Fruit fly (Drosophila melanogaster): ENCODE results near the gene Ac13E.
A peak's percentile ranks its signal among the peaks of the same experiment; 100 is the strongest.

The Ac13E gene

dm6 chrX:15499996-15500904 lies 53.8 kb downstream of the Ac13E start:
- no peak for TF ChIP-seq CG12768 (GFP tag; optimal IDR thresholded peaks at IDR 0.05)
- TF ChIP-seq tj (GFP tag; optimal IDR thresholded peaks at IDR 0.05): peak; percentile 93
- no peak for TF ChIP-seq Hr96 (GFP tag; optimal IDR thresholded peaks at IDR 0.05)
- no peak for TF ChIP-seq Mnt (GFP tag; optimal IDR thresholded peaks at IDR 0.05)

dm6 chrX:15498791-15499190 lies 55.3 kb downstream of the Ac13E start:
- TF ChIP-seq Crg-1 (GFP tag; optimal IDR thresholded peaks at IDR 0.05) (no peak), Clk (GFP tag; optimal IDR thresholded peaks at IDR 0.05) (no peak), CG11617 (GFP tag; optimal IDR thresholded peaks at IDR 0.05) (peak; percentile 30), CG14711 (tag; optimal IDR thresholded peaks at IDR 0.05) (no peak), cic (GFP tag; optimal IDR thresholded peaks at IDR 0.05) (peak; percentile 8), CG5204 (GFP tag; optimal IDR thresholded peaks at IDR 0.05) (no peak), pad (GFP tag; optimal IDR thresholded peaks at IDR 0.05) (peak; percentile 94), toe (GFP tag; optimal IDR thresholded peaks at IDR 0.05) (no peak), ovo (GFP tag; optimal IDR thresholded peaks at IDR 0.05) (no peak), CG7045 (GFP tag; optimal IDR thresholded peaks at IDR 0.05) (no peak), CG12768 (GFP tag; optimal IDR thresholded peaks at IDR 0.05) (peak; percentile 34), Hr96 (GFP tag; optimal IDR thresholded peaks at IDR 0.05) (peak; percentile 27), tj (GFP tag; optimal IDR thresholded peaks at IDR 0.05) (peak; percentile 73), CG1620 (GFP tag; optimal IDR thresholded peaks at IDR 0.05) (peak; percentile 52), cnc (optimal IDR thresholded peaks at IDR 0.05) (no peak), kay (GFP tag; ENCODE audit: borderline replicate concordance) (no peak), Mnt (GFP tag; optimal IDR thresholded peaks at IDR 0.05) (peak; percentile 73), bab1 (GFP tag; optimal IDR thresholded peaks at IDR 0.05) (peak; percentile 59), CG7101 (tag; optimal IDR thresholded peaks at IDR 0.05) (peak; percentile 31), CG33017 (tag; optimal IDR thresholded peaks at IDR 0.05) (no peak)

DNA sequence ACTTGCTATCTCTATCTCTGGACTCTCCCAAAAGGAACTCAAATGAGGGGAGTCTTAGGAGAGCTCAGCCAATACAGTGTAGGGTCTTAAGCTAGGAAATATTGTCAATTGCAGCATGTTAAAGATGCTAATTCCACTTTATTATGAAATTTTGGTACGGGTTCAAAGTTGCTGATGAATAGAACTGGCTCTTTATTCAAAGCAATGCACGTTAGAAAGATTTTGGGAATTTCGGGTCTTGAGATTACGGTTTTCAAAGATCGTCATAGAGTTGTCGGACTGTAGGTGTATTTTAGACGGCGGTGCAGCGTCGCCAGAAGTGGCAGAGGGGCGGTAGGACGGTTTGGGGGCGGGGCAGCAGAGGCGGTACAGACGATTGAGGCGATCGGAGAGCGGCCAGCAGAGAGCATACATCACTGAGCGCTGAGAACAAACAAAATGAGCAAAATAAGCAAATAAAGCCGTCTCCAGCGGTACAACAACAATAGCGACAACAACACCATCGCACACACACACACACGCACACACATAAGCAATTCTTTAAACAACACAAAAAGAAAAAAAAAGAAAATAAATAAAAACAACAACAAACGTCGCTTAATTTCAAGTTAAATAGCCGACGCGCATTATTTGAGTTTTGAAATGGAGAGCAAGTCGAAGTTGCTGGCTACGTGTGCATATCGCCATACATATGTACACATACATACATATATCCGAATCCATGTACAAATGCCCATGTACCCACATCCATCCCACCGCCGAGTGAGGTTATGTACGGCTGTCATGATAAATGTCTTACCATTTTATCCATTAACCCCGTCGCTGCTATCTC lies 56.4 kb downstream of the Ac13E start:
- TF ChIP-seq CG1620 (GFP tag; optimal IDR thresholded peaks at IDR 0.05): no peak
- TF ChIP-seq bab1 (GFP tag; optimal IDR thresholded peaks at IDR 0.05): no peak
- no peak for TF ChIP-seq CG12768 (GFP tag; optimal IDR thresholded peaks at IDR 0.05)
- no peak for TF ChIP-seq Mnt (GFP tag; optimal IDR thresholded peaks at IDR 0.05)
- TF ChIP-seq cnc (optimal IDR thresholded peaks at IDR 0.05): no peak
- peak; percentile 0 for TF ChIP-seq Crg-1 (GFP tag; optimal IDR thresholded peaks at IDR 0.05)
- TF ChIP-seq pad (GFP tag; optimal IDR thresholded peaks at IDR 0.05): peak; percentile 54
- TF ChIP-seq CG7101 (tag; optimal IDR thresholded peaks at IDR 0.05): peak; percentile 58
- peak; percentile 96 for TF ChIP-seq tj (GFP tag; optimal IDR thresholded peaks at IDR 0.05)
- no peak for TF ChIP-seq kay (GFP tag; ENCODE audit: borderline replicate concordance)
- TF ChIP-seq Clk (GFP tag; optimal IDR thresholded peaks at IDR 0.05): no peak
- no peak for TF ChIP-seq CG7045 (GFP tag; optimal IDR thresholded peaks at IDR 0.05)
- no peak for TF ChIP-seq cic (GFP tag; optimal IDR thresholded peaks at IDR 0.05)
- TF ChIP-seq CG14711 (tag; optimal IDR thresholded peaks at IDR 0.05): peak; percentile 27
- TF ChIP-seq CG33017 (tag; optimal IDR thresholded peaks at IDR 0.05): no peak
- TF ChIP-seq ovo (GFP tag; optimal IDR thresholded peaks at IDR 0.05): no peak
- TF ChIP-seq CG5204 (GFP tag; optimal IDR thresholded peaks at IDR 0.05): peak; percentile 3
- no peak for TF ChIP-seq toe (GFP tag; optimal IDR thresholded peaks at IDR 0.05)
- peak; percentile 17 for TF ChIP-seq CG11617 (GFP tag; optimal IDR thresholded peaks at IDR 0.05)
- TF ChIP-seq Hr96 (GFP tag; optimal IDR thresholded peaks at IDR 0.05): peak; percentile 30

dm6 chrX:15496651-15497409 lies 57.2 kb downstream of the Ac13E start:
- TF ChIP-seq CG12768 (GFP tag; optimal IDR thresholded peaks at IDR 0.05): no peak
- TF ChIP-seq CG14711 (tag; optimal IDR thresholded peaks at IDR 0.05): no peak
- no peak for TF ChIP-seq ovo (GFP tag; optimal IDR thresholded peaks at IDR 0.05)
- TF ChIP-seq kay (GFP tag; ENCODE audit: borderline replicate concordance): no peak
- peak; percentile 90 for TF ChIP-seq tj (GFP tag; optimal IDR thresholded peaks at IDR 0.05)
- TF ChIP-seq cic (GFP tag; optimal IDR thresholded peaks at IDR 0.05): peak; percentile 22

dm6 chrX:15495600-15496379 lies 58.3 kb downstream of the Ac13E start:
- TF ChIP-seq tj (GFP tag; optimal IDR thresholded peaks at IDR 0.05): no peak
- TF ChIP-seq CG11617 (GFP tag; optimal IDR thresholded peaks at IDR 0.05): no peak
- no peak for TF ChIP-seq cnc (optimal IDR thresholded peaks at IDR 0.05)
- TF ChIP-seq Clk (GFP tag; optimal IDR thresholded peaks at IDR 0.05): no peak
- TF ChIP-seq bab1 (GFP tag; optimal IDR thresholded peaks at IDR 0.05): no peak
- no peak for TF ChIP-seq Crg-1 (GFP tag; optimal IDR thresholded peaks at IDR 0.05)
- no peak for TF ChIP-seq ovo (GFP tag; optimal IDR thresholded peaks at IDR 0.05)
- TF ChIP-seq CG33017 (tag; optimal IDR thresholded peaks at IDR 0.05): no peak
- no peak for TF ChIP-seq toe (GFP tag; optimal IDR thresholded peaks at IDR 0.05)
- no peak for TF ChIP-seq CG1620 (GFP tag; optimal IDR thresholded peaks at IDR 0.05)
- TF ChIP-seq CG7101 (tag; optimal IDR thresholded peaks at IDR 0.05): no peak
- TF ChIP-seq CG12768 (GFP tag; optimal IDR thresholded peaks at IDR 0.05): no peak
- no peak for TF ChIP-seq cic (GFP tag; optimal IDR thresholded peaks at IDR 0.05)
- TF ChIP-seq CG5204 (GFP tag; optimal IDR thresholded peaks at IDR 0.05): no peak
- TF ChIP-seq kay (GFP tag; ENCODE audit: borderline replicate concordance): no peak
- TF ChIP-seq CG14711 (tag; optimal IDR thresholded peaks at IDR 0.05): no peak
- TF ChIP-seq pad (GFP tag; optimal IDR thresholded peaks at IDR 0.05): no peak
- no peak for TF ChIP-seq Hr96 (GFP tag; optimal IDR thresholded peaks at IDR 0.05)
